Fruit fly (Drosophila melanogaster) whole organism, embryonic: ENCODE measurements around the gene CG6749.

Experiments used
- Aef1 ChIP-seq: fragments of 200-800 bp; sonication (Bioruptor generic); IDR thresholded peaks from 3 replicates; pipeline ENCODE4 v1.3.6; 2022; ENCODE audit warnings: missing biosample characterization, missing genetic modification characterization
- CG11696 ChIP-seq: fragments of 200-800 bp; sonication (Bioruptor generic); IDR thresholded peaks from 2 replicates; pipeline ENCODE4 v1.3.6; 2022; ENCODE audit warnings: missing biosample characterization, missing genetic modification characterization
- CG12299 ChIP-seq: fragments of 200-800 bp; sonication (Bioruptor generic); optimal IDR thresholded peaks from 2 replicates; lab custom pipeline; 2018; ENCODE audit warnings: missing biosample characterization, mild to moderate bottlenecking, missing genetic modification characterization
- CG12391 ChIP-seq: fragments of 200-800 bp; sonication (Bioruptor generic); optimal IDR thresholded peaks from 3 replicates; lab custom pipeline; 2018; ENCODE audit warnings: missing biosample characterization, mild to moderate bottlenecking, missing genetic modification characterization, moderate library complexity
- CG13624 ChIP-seq: fragments of 200-800 bp; sonication (Bioruptor generic); optimal IDR thresholded peaks from 2 replicates; lab custom pipeline; 2016; ENCODE audit warnings: missing biosample characterization, missing genetic modification characterization
- CG17385 ChIP-seq: fragments of 200-800 bp; sonication (Bioruptor generic); optimal IDR thresholded peaks from 3 replicates; lab custom pipeline; 2018; ENCODE audit warnings: missing biosample characterization, mild to moderate bottlenecking, missing genetic modification characterization
- CG18599 ChIP-seq: fragments of 200-800 bp; sonication (Bioruptor generic); optimal IDR thresholded peaks from 3 replicates; lab custom pipeline; 2017; ENCODE audit warnings: missing biosample characterization, missing genetic modification characterization, mild to moderate bottlenecking, moderate library complexity, missing genetic modification reagents
- CG18764 ChIP-seq: fragments of 200-800 bp; sonication (Bioruptor generic); optimal IDR thresholded peaks from 3 replicates; lab custom pipeline; 2016; ENCODE audit warnings: missing biosample characterization, missing genetic modification characterization
- CG2875 ChIP-seq: fragments of 200-800 bp; sonication (Bioruptor generic); optimal IDR thresholded peaks from 2 replicates; lab custom pipeline; 2017; ENCODE audit warnings: missing biosample characterization, mild to moderate bottlenecking, missing genetic modification characterization, missing genetic modification reagents
- CG31441 ChIP-seq: fragments of 200-800 bp; sonication (Bioruptor generic); IDR thresholded peaks from 2 replicates; pipeline ENCODE4 v1.3.6; 2022; ENCODE audit warnings: missing biosample characterization, missing genetic modification characterization
- CG4707 ChIP-seq: fragments of 200-800 bp; sonication (Bioruptor generic); optimal IDR thresholded peaks from 2 replicates; lab custom pipeline; 2018; ENCODE audit warnings: missing biosample characterization, mild to moderate bottlenecking, missing genetic modification characterization, moderate library complexity
- CG5180 ChIP-seq: fragments of 200-800 bp; sonication (Bioruptor generic); optimal IDR thresholded peaks from 3 replicates; lab custom pipeline; 2017; ENCODE audit warnings: missing biosample characterization, missing genetic modification characterization, mild to moderate bottlenecking, moderate library complexity, missing genetic modification reagents
- CG5953 ChIP-seq: fragments of 200-800 bp; sonication (Bioruptor generic); IDR thresholded peaks from 2 replicates; pipeline ENCODE4 v1.3.6; 2022; ENCODE audit warnings: missing biosample characterization, missing genetic modification characterization
- CG6689 ChIP-seq: fragments of 200-800 bp; sonication (Bioruptor generic); IDR thresholded peaks from 2 replicates; pipeline ENCODE4 v1.3.6; 2022; ENCODE audit warnings: missing biosample characterization, missing genetic modification characterization
- CG7271 ChIP-seq: fragments of 200-800 bp; sonication (Bioruptor generic); optimal IDR thresholded peaks from 2 replicates; lab custom pipeline; 2018; ENCODE audit warnings: missing biosample characterization, mild to moderate bottlenecking, missing genetic modification characterization, moderate library complexity
- CG7786 ChIP-seq: fragments of 200-800 bp; sonication (Bioruptor generic); optimal IDR thresholded peaks from 2 replicates; lab custom pipeline; 2016; ENCODE audit warnings: missing biosample characterization, missing genetic modification characterization
- CkIIα-i1 ChIP-seq: fragments of 200-800 bp; sonication (Bioruptor generic); IDR thresholded peaks from 2 replicates; pipeline ENCODE4 v1.3.6; 2022; ENCODE audit warnings: missing biosample characterization, missing genetic modification characterization
- CoRest ChIP-seq: fragments of 200-800 bp; sonication (Bioruptor generic); optimal IDR thresholded peaks from 3 replicates; lab custom pipeline; 2018; ENCODE audit warnings: missing biosample characterization, mild to moderate bottlenecking, missing genetic modification characterization, moderate library complexity
- D19B ChIP-seq: fragments of 200-800 bp; sonication (Bioruptor generic); optimal IDR thresholded peaks from 2 replicates; lab custom pipeline; 2017; ENCODE audit warnings: missing biosample characterization, mild to moderate bottlenecking, missing genetic modification characterization
- ERR ChIP-seq: fragments of 200-800 bp; sonication (Bioruptor generic); optimal IDR thresholded peaks from 2 replicates; lab custom pipeline; 2016; ENCODE audit warnings: missing biosample characterization, missing genetic modification characterization
- HLH4C ChIP-seq: fragments of 200-800 bp; sonication (Bioruptor generic); IDR thresholded peaks from 3 replicates; pipeline ENCODE4 v1.3.6; 2022; ENCODE audit warnings: missing biosample characterization, missing genetic modification characterization; ENCODE audit not compliant: partially characterized antibody
- HLH54F ChIP-seq: fragments of 200-800 bp; sonication (Bioruptor generic); optimal IDR thresholded peaks from 3 replicates; lab custom pipeline; 2016; ENCODE audit warnings: missing biosample characterization, missing genetic modification characterization
- Hr51 ChIP-seq, 2 experiments: fragments of 200-800 bp; sonication (Bioruptor generic); optimal IDR thresholded peaks; 2 replicates in 1 of 2; 3 replicates in 1 of 2; lab custom pipeline; 2016 to 2018; ENCODE audit warnings: missing biosample characterization in 2 of 2, missing genetic modification characterization in 2 of 2, mild to moderate bottlenecking in 1 of 2, moderate library complexity in 1 of 2
- MTF-1 ChIP-seq: fragments of 200-800 bp; sonication (Bioruptor generic); optimal IDR thresholded peaks from 2 replicates; lab custom pipeline; 2018; ENCODE audit warnings: missing biosample characterization, mild to moderate bottlenecking, missing genetic modification characterization, borderline replicate concordance
- Nf-YA ChIP-seq: fragments of 200-800 bp; sonication (Bioruptor generic); IDR thresholded peaks from 2 replicates; pipeline ENCODE4 v1.3.6; 2022; ENCODE audit warnings: missing biosample characterization, missing genetic modification characterization
- Ptx1 ChIP-seq: fragments of 200-800 bp; sonication (Bioruptor generic); IDR thresholded peaks from 2 replicates; pipeline ENCODE4 v1.3.6; 2022; ENCODE audit warnings: missing biosample characterization, missing genetic modification characterization
- Scr ChIP-seq: fragments of 200-800 bp; sonication (Bioruptor generic); IDR thresholded peaks from 2 replicates; pipeline ENCODE4 v1.3.6; 2022; ENCODE audit warnings: missing biosample characterization, missing genetic modification characterization; ENCODE audit not compliant: partially characterized antibody
- Sin3A ChIP-seq: fragments of >200 bp; optimal IDR thresholded peaks from 2 replicates; lab custom pipeline; 2018
- Sox102F ChIP-seq: fragments of 200-800 bp; sonication (Bioruptor generic); optimal IDR thresholded peaks from 2 replicates; lab custom pipeline; 2018; ENCODE audit warnings: missing biosample characterization, mild to moderate bottlenecking, missing genetic modification characterization, moderate library complexity
- TFAM ChIP-seq: fragments of 200-800 bp; sonication (Bioruptor generic); optimal IDR thresholded peaks from 2 replicates; lab custom pipeline; 2017; ENCODE audit warnings: missing biosample characterization, missing genetic modification characterization, inconsistent platforms
- YL-1 ChIP-seq: fragments of 200-800 bp; sonication (Bioruptor generic); optimal IDR thresholded peaks from 3 replicates; lab custom pipeline; 2017; ENCODE audit warnings: missing biosample characterization, mild to moderate bottlenecking, missing genetic modification characterization
- ab ChIP-seq: fragments of 200-800 bp; sonication (Bioruptor generic); optimal IDR thresholded peaks from 2 replicates; lab custom pipeline; 2016; ENCODE audit warnings: missing biosample characterization, missing genetic modification characterization
- ase ChIP-seq: fragments of 200-800 bp; sonication (Bioruptor generic); IDR thresholded peaks from 3 replicates; pipeline ENCODE4 v1.3.6; 2022; ENCODE audit warnings: missing biosample characterization, missing genetic modification characterization
- cato ChIP-seq: fragments of 200-800 bp; sonication (Bioruptor generic); optimal IDR thresholded peaks from 2 replicates; lab custom pipeline; 2016; ENCODE audit warnings: missing biosample characterization, missing genetic modification characterization, borderline replicate concordance
- chn ChIP-seq: fragments of 200-800 bp; sonication (Bioruptor generic); optimal IDR thresholded peaks from 2 replicates; lab custom pipeline; 2016; ENCODE audit warnings: missing biosample characterization, missing genetic modification characterization
- dati ChIP-seq: fragments of 200-800 bp; sonication (Bioruptor generic); IDR thresholded peaks from 2 replicates; pipeline ENCODE4 v1.3.6; 2022; ENCODE audit warnings: missing biosample characterization, missing genetic modification characterization
- ftz-f1 ChIP-seq: fragments of 200-800 bp; sonication (Bioruptor generic); optimal IDR thresholded peaks from 2 replicates; lab custom pipeline; 2016; ENCODE audit warnings: missing biosample characterization, missing genetic modification characterization
- gem ChIP-seq: fragments of 200-800 bp; sonication (Bioruptor generic); optimal IDR thresholded peaks from 2 replicates; lab custom pipeline; 2019; ENCODE audit warnings: missing biosample characterization, mild to moderate bottlenecking, missing genetic modification characterization, moderate library complexity
- gsb-n ChIP-seq: fragments of 200-800 bp; sonication (Bioruptor generic); optimal IDR thresholded peaks from 3 replicates; lab custom pipeline; 2018; ENCODE audit warnings: missing biosample characterization, mild to moderate bottlenecking, missing genetic modification characterization
- jumu ChIP-seq: fragments of 200-800 bp; sonication (Bioruptor generic); optimal IDR thresholded peaks from 3 replicates; lab custom pipeline; 2016; ENCODE audit warnings: missing biosample characterization, missing genetic modification characterization
- odd ChIP-seq: fragments of 200-800 bp; sonication (Bioruptor generic); optimal IDR thresholded peaks from 2 replicates; lab custom pipeline; 2017; ENCODE audit warnings: missing biosample characterization, mild to moderate bottlenecking, missing genetic modification characterization
- org-1 ChIP-seq: fragments of 200-800 bp; sonication (Bioruptor generic); optimal IDR thresholded peaks from 2 replicates; lab custom pipeline; 2017; ENCODE audit warnings: missing biosample characterization, missing genetic modification characterization
- phol ChIP-seq: fragments of 200-800 bp; sonication (Bioruptor generic); optimal IDR thresholded peaks from 3 replicates; lab custom pipeline; 2018; ENCODE audit warnings: missing biosample characterization, mild to moderate bottlenecking, missing genetic modification characterization, moderate library complexity
- sima ChIP-seq: fragments of 200-800 bp; sonication (Bioruptor generic); optimal IDR thresholded peaks from 2 replicates; lab custom pipeline; 2016; ENCODE audit warnings: missing biosample characterization, missing genetic modification characterization
- sisA ChIP-seq: fragments of 200-800 bp; sonication (Bioruptor generic); IDR thresholded peaks from 2 replicates; pipeline ENCODE4 v1.3.6; 2022; ENCODE audit warnings: missing biosample characterization, missing genetic modification characterization
- sna ChIP-seq: fragments of 200-800 bp; sonication (Bioruptor generic); IDR thresholded peaks from 2 replicates; pipeline ENCODE4 v1.3.6; 2022; ENCODE audit warnings: missing biosample characterization, missing genetic modification characterization; ENCODE audit not compliant: partially characterized antibody
- tio ChIP-seq: fragments of 200-800 bp; sonication (Bioruptor generic); optimal IDR thresholded peaks from 2 replicates; lab custom pipeline; 2017; ENCODE audit warnings: missing biosample characterization, missing genetic modification characterization, inconsistent platforms
- tll ChIP-seq, 2 experiments: fragments of 200-800 bp in 1 of 2; fragments of >200 bp in 1 of 2; sonication (Bioruptor generic) in 1 of 2; optimal IDR thresholded peaks; 2 replicates each; lab custom pipeline; 2017 to 2019; ENCODE audit warnings: missing biosample characterization in 2 of 2, missing genetic modification characterization in 2 of 2, mild to moderate bottlenecking in 1 of 2, moderate library complexity in 1 of 2
- ttk ChIP-seq: fragments of 200-800 bp; sonication (Bioruptor generic); IDR thresholded peaks from 2 replicates; pipeline ENCODE4 v2.1.2; 2022; ENCODE audit warnings: missing biosample characterization, missing genetic modification characterization
- zfh2 ChIP-seq: fragments of 200-800 bp; sonication (Bioruptor generic); optimal IDR thresholded peaks from 2 replicates; lab custom pipeline; 2016; ENCODE audit warnings: missing biosample characterization, missing genetic modification characterization

Gene CG6749

DNA sequence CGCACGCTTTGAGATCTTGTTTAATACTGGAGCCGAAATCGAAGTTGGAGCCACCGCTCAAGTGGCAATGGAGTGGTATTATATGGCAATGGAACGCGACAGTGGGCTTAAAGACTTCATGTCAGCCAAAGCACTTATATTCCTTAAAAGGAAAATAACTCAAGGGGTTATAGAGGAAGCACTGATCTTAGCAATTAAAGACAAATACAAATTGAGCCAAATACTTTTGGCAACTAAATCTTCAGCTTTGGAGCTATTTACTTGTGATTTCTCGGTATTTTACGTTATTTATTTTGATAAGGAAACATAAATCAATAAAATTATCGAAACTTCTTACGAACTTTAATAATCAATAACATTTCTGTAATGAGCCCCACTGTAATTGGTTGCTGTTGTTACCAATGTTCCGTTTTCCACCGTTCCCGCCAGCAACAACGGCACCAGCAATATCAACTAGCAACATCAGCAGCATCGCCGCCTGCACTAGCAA lies 10.5 kb upstream of the CG6749 start (continued):
- TF ChIP-seq cato (GFP tag; lab: Kevin White, UChicago) (peak; percentile 61), Hr51 (GFP tag; optimal IDR thresholded peaks at IDR 0.05; lab: Kevin White, UChicago) (peak; percentile 60 to 87), sisA (GFP tag; lab: Robert Waterston, UW) (peak; percentile 92), MTF-1 (GFP tag; lab: Kevin White, UChicago) (peak; percentile 76), CG18599 (peak; percentile 89), CG5180 (peak; percentile 87), gsb-n (tag; lab: Kevin White, UChicago) (peak; percentile 80), CG18764 (peak; percentile 92), ttk (GFP tag; lab: Robert Waterston, UW) (peak; percentile 91), org-1 (GFP tag; lab: Kevin White, UChicago) (peak; percentile 83), tio (GFP tag; lab: Kevin White, UChicago) (peak; percentile 79), CG6689 (peak; percentile 95), ERR (no peak), Scr (GFP tag; lab: Robert Waterston, UW) (no peak), Aef1 (GFP tag; lab: Robert Waterston, UW) (peak; percentile 81), CG31441 (GFP tag; lab: Robert Waterston, UW) (peak; percentile 98), D19B (GFP tag; lab: Kevin White, UChicago) (peak; percentile 59), CG12299 (peak; percentile 60), CG11696 (peak; percentile 72), ftz-f1 (GFP tag; lab: Kevin White, UChicago) (no peak), ase (GFP tag; lab: Robert Waterston, UW) (peak; percentile 87), CG13624 (GFP tag; lab: Kevin White, UChicago) (peak; percentile 72), gem (tag; lab: Kevin White, UChicago) (peak; percentile 94), CG2875 (GFP tag; lab: Kevin White, UChicago) (peak; percentile 82), CG7786 (GFP tag; lab: Kevin White, UChicago) (peak; percentile 41), ab (GFP tag; lab: Kevin White, UChicago) (no peak), tll (GFP tag; optimal IDR thresholded peaks at IDR 0.05; lab: Kevin White, UChicago) (no peak), CG7271 (tag; lab: Kevin White, UChicago) (no peak), chn (GFP tag; lab: Kevin White, UChicago) (peak; percentile 75), Sin3A (lab: Kevin White, UChicago) (no peak), HLH54F (GFP tag; lab: Kevin White, UChicago) (peak; percentile 36), sima (GFP tag; lab: Kevin White, UChicago) (peak; percentile 80), Nf-YA (GFP tag; lab: Robert Waterston, UW) (peak; percentile 77), jumu (peak; percentile 75), TFAM (GFP tag; lab: Kevin White, UChicago) (peak; percentile 55), CoRest (peak; percentile 87), zfh2 (peak; percentile 45), HLH4C (GFP tag; lab: Robert Waterston, UW) (no peak), Sox102F (peak; percentile 76), sna (no peak), dati (no peak), Ptx1 (GFP tag; lab: Robert Waterston, UW) (peak; percentile 92), CG4707 (GFP tag; lab: Kevin White, UChicago) (peak; percentile 93), CG5953 (peak; percentile 56; the same call in 1 of the 2 replicates), odd (GFP tag; lab: Kevin White, UChicago) (peak; percentile 81), CG17385 (peak; percentile 74), CkIIα-i1 (GFP tag; lab: Robert Waterston, UW) (peak; percentile 44; the same call in 1 of the 2 replicates), CG12391 (tag; lab: Kevin White, UChicago) (peak; percentile 81), YL-1 (peak; percentile 12), phol (tag; lab: Kevin White, UChicago) (peak; percentile 94)
